Worm (Caenorhabditis elegans) whole organism, L4/young adult: ENCODE data around the gene nlp-68.

ENCODE experiments used
- W03F9.2 ChIP-seq: fragments of 150-350 bp; optimal IDR thresholded peaks from 2 replicates; lab custom pipeline; 2014; ENCODE audit warnings: missing biosample characterization, missing genetic modification characterization
- dao-5 ChIP-seq: sonication (generic microtip); optimal IDR thresholded peaks from 2 replicates; lab custom pipeline; 2016; ENCODE audit warnings: missing genotype, missing genetic modification characterization, moderate library complexity, missing compliant biosample characterization
- him-1 ChIP-seq: sonication (generic microtip); optimal IDR thresholded peaks from 2 replicates; lab custom pipeline; 2016; ENCODE audit warnings: missing genotype, missing genetic modification reagents, missing genetic modification characterization, missing compliant biosample characterization

- no peak for TF ChIP-seq him-1 (tag; lab: Kevin White, UChicago)
- no peak for TF ChIP-seq dao-5 (tag; lab: Kevin White, UChicago)
- no peak for TF ChIP-seq W03F9.2 (tag; lab: Kevin White, UChicago)
Observed at ce11 chrIII:10583483-10583882, 44.5 kb upstream of the nlp-68 start.
